Worm (Caenorhabditis elegans) whole organism, mixed stage, embryonic: ENCODE measurements around the gene sdpn-1.

ENCODE experiments used
- M03D4.4 ChIP-seq: sonication (generic microtip); optimal IDR thresholded peaks from 2 replicates; lab custom pipeline; 2017; ENCODE audit warnings: mild to moderate bottlenecking, missing genetic modification characterization, missing compliant biosample characterization
- bed-3 ChIP-seq: fragments of 200-800 bp; sonication (Bioruptor generic); optimal IDR thresholded peaks from 3 replicates; lab custom pipeline; 2018; ENCODE audit warnings: mild to moderate bottlenecking, missing genetic modification characterization, moderate library complexity, missing compliant biosample characterization
- blmp-1 ChIP-seq: fragments of 150-350 bp; optimal IDR thresholded peaks from 2 replicates; lab custom pipeline; 2014; ENCODE audit warnings: missing biosample characterization, missing genetic modification characterization
- ceh-39 ChIP-seq: fragments of 150-350 bp; optimal IDR thresholded peaks from 2 replicates; lab custom pipeline; 2014; ENCODE audit warnings: missing biosample characterization, missing genetic modification characterization
- ceh-43 ChIP-seq: fragments of 200-800 bp; sonication (Bioruptor generic); optimal IDR thresholded peaks from 2 replicates; lab custom pipeline; 2018; ENCODE audit warnings: mild to moderate bottlenecking, missing genetic modification characterization, moderate library complexity, missing compliant biosample characterization
- ceh-83 ChIP-seq: fragments of 200-800 bp; sonication (Bioruptor generic); optimal IDR thresholded peaks from 2 replicates; lab custom pipeline; 2018; ENCODE audit warnings: mild to moderate bottlenecking, missing genetic modification characterization, missing compliant biosample characterization
- ces-1 ChIP-seq: fragments of 150-350 bp; optimal IDR thresholded peaks from 2 replicates; lab custom pipeline; 2014; ENCODE audit warnings: missing biosample characterization, missing genetic modification reagents, missing genetic modification characterization
- cnd-1 ChIP-seq: fragments of 200-800 bp; sonication (Bioruptor generic); optimal IDR thresholded peaks from 2 replicates; lab custom pipeline; 2018; ENCODE audit warnings: mild to moderate bottlenecking, missing genetic modification characterization, missing compliant biosample characterization
- drap-1 ChIP-seq: fragments of 200-800 bp; sonication (Bioruptor generic); optimal IDR thresholded peaks from 3 replicates; lab custom pipeline; 2018; ENCODE audit warnings: mild to moderate bottlenecking, missing genetic modification characterization, missing compliant biosample characterization
- elt-1 ChIP-seq: sonication (generic microtip); optimal IDR thresholded peaks from 2 replicates; lab custom pipeline; 2017; ENCODE audit warnings: missing genetic modification characterization, mild to moderate bottlenecking, missing compliant biosample characterization, antibody characterized with exemption, moderate library complexity, borderline replicate concordance; ENCODE audit not compliant: insufficient read depth
- elt-3 ChIP-seq: fragments of 150-350 bp; optimal IDR thresholded peaks from 2 replicates; lab custom pipeline; 2014; ENCODE audit warnings: missing biosample characterization, missing genetic modification characterization
- flh-1 ChIP-seq: fragments of 200-800 bp; sonication (Bioruptor generic); optimal IDR thresholded peaks from 2 replicates; lab custom pipeline; 2018; ENCODE audit warnings: mild to moderate bottlenecking, missing genetic modification characterization, moderate library complexity, missing compliant biosample characterization
- ham-2 ChIP-seq: fragments of 200-800 bp; sonication (Bioruptor generic); optimal IDR thresholded peaks from 2 replicates; lab custom pipeline; 2018; ENCODE audit warnings: mild to moderate bottlenecking, missing genetic modification characterization, missing compliant biosample characterization
- hlh-1 ChIP-seq: fragments of 150-350 bp; optimal IDR thresholded peaks from 2 replicates; lab custom pipeline; 2014; ENCODE audit warnings: missing biosample characterization, missing genetic modification reagents, missing genetic modification characterization
- lin-13 ChIP-seq: fragments of 150-350 bp; optimal IDR thresholded peaks from 2 replicates; lab custom pipeline; 2014; ENCODE audit warnings: missing biosample characterization, missing genetic modification characterization
- lin-32 ChIP-seq: fragments of 200-800 bp; sonication (Bioruptor generic); optimal IDR thresholded peaks from 2 replicates; lab custom pipeline; 2018; ENCODE audit warnings: mild to moderate bottlenecking, missing genetic modification characterization, missing compliant biosample characterization
- lsy-2 ChIP-seq: fragments of 150-350 bp; optimal IDR thresholded peaks from 2 replicates; lab custom pipeline; 2014; ENCODE audit warnings: missing biosample characterization, missing genetic modification characterization
- mab-5 ChIP-seq: fragments of 150-350 bp; optimal IDR thresholded peaks from 2 replicates; lab custom pipeline; 2014; ENCODE audit warnings: missing biosample characterization, missing genetic modification characterization
- mep-1 ChIP-seq: fragments of 150-350 bp; optimal IDR thresholded peaks from 2 replicates; lab custom pipeline; 2017; ENCODE audit warnings: missing biosample characterization, missing genetic modification reagents, missing genetic modification characterization, inconsistent platforms
- mls-2 ChIP-seq: sonication (generic microtip); optimal IDR thresholded peaks from 2 replicates; lab custom pipeline; 2016; ENCODE audit warnings: mild to moderate bottlenecking, missing genetic modification characterization, moderate library complexity, missing compliant biosample characterization
- nhr-12 ChIP-seq: fragments of 150-350 bp; optimal IDR thresholded peaks from 2 replicates; lab custom pipeline; 2014; ENCODE audit warnings: missing biosample characterization, missing genetic modification characterization
- nhr-2 ChIP-seq: fragments of 150-350 bp; optimal IDR thresholded peaks from 2 replicates; lab custom pipeline; 2014; ENCODE audit warnings: missing biosample characterization, missing genetic modification characterization
- nhr-237 ChIP-seq: fragments of 150-350 bp; optimal IDR thresholded peaks from 2 replicates; lab custom pipeline; 2014; ENCODE audit warnings: missing biosample characterization, missing genetic modification characterization
- nhr-28 ChIP-seq: fragments of 150-350 bp; optimal IDR thresholded peaks from 2 replicates; lab custom pipeline; 2014; ENCODE audit warnings: missing biosample characterization, missing genetic modification characterization
- nhr-76 ChIP-seq: sonication (generic microtip); optimal IDR thresholded peaks from 2 replicates; lab custom pipeline; 2017; ENCODE audit warnings: missing biosample characterization, missing genetic modification characterization
- pha-4 ChIP-seq: fragments of 150-350 bp; optimal IDR thresholded peaks from 2 replicates; lab custom pipeline; 2018; ENCODE audit warnings: missing biosample characterization, missing genetic modification reagents, missing genetic modification characterization
- sem-2 ChIP-seq: fragments of 200-800 bp; sonication (Bioruptor generic); optimal IDR thresholded peaks from 2 replicates; lab custom pipeline; 2018; ENCODE audit warnings: mild to moderate bottlenecking, missing genetic modification characterization, missing compliant biosample characterization
- snpc-4 ChIP-seq: fragments of 150-350 bp; optimal IDR thresholded peaks from 2 replicates; lab custom pipeline; 2014; ENCODE audit warnings: missing biosample characterization, missing genetic modification characterization
- sptf-1 ChIP-seq: sonication (generic microtip); optimal IDR thresholded peaks from 2 replicates; lab custom pipeline; 2017; ENCODE audit warnings: mild to moderate bottlenecking, missing genetic modification characterization, moderate library complexity, missing compliant biosample characterization
- tbx-8 ChIP-seq: fragments of 200-800 bp; sonication (Bioruptor generic); optimal IDR thresholded peaks from 2 replicates; lab custom pipeline; 2018; ENCODE audit warnings: mild to moderate bottlenecking, missing genetic modification characterization, moderate library complexity, missing compliant biosample characterization
- unc-120 ChIP-seq: sonication (generic microtip); optimal IDR thresholded peaks from 2 replicates; lab custom pipeline; 2017; ENCODE audit warnings: missing genetic modification characterization, missing compliant biosample characterization; ENCODE audit not compliant: poor library complexity, severe bottlenecking
- unc-39 ChIP-seq: fragments of 150-350 bp; optimal IDR thresholded peaks from 2 replicates; lab custom pipeline; 2014; ENCODE audit warnings: missing biosample characterization, missing genetic modification characterization
- unc-62 ChIP-seq: fragments of 150-350 bp; optimal IDR thresholded peaks from 2 replicates; lab custom pipeline; 2014; ENCODE audit warnings: missing biosample characterization, missing genetic modification reagents, missing genetic modification characterization
- zip-8 ChIP-seq: fragments of 150-350 bp; optimal IDR thresholded peaks from 2 replicates; lab custom pipeline; 2014; ENCODE audit warnings: missing biosample characterization, missing genetic modification characterization
- ztf-11 ChIP-seq: fragments of 150-350 bp; optimal IDR thresholded peaks from 2 replicates; lab custom pipeline; 2014; ENCODE audit warnings: missing biosample characterization, missing genetic modification characterization

Gene sdpn-1

ce11 chrX:8036219-8036883, 38.3 kb upstream of the sdpn-1 start (continued):
- TF ChIP-seq ceh-43 (GFP tag; lab: Kevin White, UChicago) = no peak
- TF ChIP-seq cnd-1 = peak; percentile 21
- peak; percentile 45 for TF ChIP-seq elt-1 (tag; lab: Kevin White, UChicago)

ce11 chrX:8030032-8030431, 32.0 kb upstream of the sdpn-1 start:
- TF ChIP-seq tbx-8 (no peak), bed-3 (GFP tag; lab: Kevin White, UChicago) (no peak)

ce11 chrX:8029080-8029479, 31.1 kb upstream of the sdpn-1 start, which contains the start of gene C34D10.1:
TSS of gene C34D10.1 (plus strand) at chrX:8029479.
- peak; percentile 80 for TF ChIP-seq pha-4 (tag; lab: Kevin White, UChicago)
- no peak for TF ChIP-seq nhr-28 (tag; lab: Kevin White, UChicago)
- no peak for TF ChIP-seq snpc-4 (tag; lab: Kevin White, UChicago)
- TF ChIP-seq sem-2 (GFP tag; lab: Kevin White, UChicago) = no peak
- no peak for TF ChIP-seq zip-8 (tag; lab: Kevin White, UChicago)
- peak; percentile 44 for TF ChIP-seq ham-2 (GFP tag; lab: Kevin White, UChicago)
- TF ChIP-seq lin-32 (GFP tag; lab: Kevin White, UChicago) = no peak
- no peak for TF ChIP-seq elt-3 (tag; lab: Kevin White, UChicago)
- no peak for TF ChIP-seq bed-3 (GFP tag; lab: Kevin White, UChicago)
- TF ChIP-seq cnd-1 = no peak
- TF ChIP-seq mep-1 (tag; lab: Kevin White, UChicago) = peak; percentile 78
- no peak for TF ChIP-seq drap-1 (GFP tag; lab: Kevin White, UChicago)
- no peak for TF ChIP-seq ceh-83 (GFP tag; lab: Kevin White, UChicago)
- TF ChIP-seq sptf-1 (tag; lab: Kevin White, UChicago) = peak; percentile 28
- peak; percentile 43 for TF ChIP-seq lin-13
- TF ChIP-seq unc-39 = no peak
- no peak for TF ChIP-seq flh-1 (GFP tag; lab: Kevin White, UChicago)
- TF ChIP-seq nhr-76 (tag; lab: Kevin White, UChicago) = no peak
- TF ChIP-seq M03D4.4 (tag; lab: Kevin White, UChicago) = no peak
- no peak for TF ChIP-seq ceh-43 (GFP tag; lab: Kevin White, UChicago)
- TF ChIP-seq mls-2 (tag; lab: Kevin White, UChicago) = peak; percentile 5
- no peak for TF ChIP-seq ces-1 (GFP tag; lab: Kevin White, UChicago)
- TF ChIP-seq lsy-2 (tag; lab: Kevin White, UChicago) = peak; percentile 13
- TF ChIP-seq blmp-1 = no peak
- TF ChIP-seq mab-5 (tag; lab: Kevin White, UChicago) = no peak
- peak; percentile 55 for TF ChIP-seq nhr-237 (tag; lab: Kevin White, UChicago)
- TF ChIP-seq unc-120 = peak; percentile 47
- TF ChIP-seq nhr-12 (tag; lab: Kevin White, UChicago) = no peak
- TF ChIP-seq elt-1 (tag; lab: Kevin White, UChicago) = no peak
- no peak for TF ChIP-seq nhr-2 (tag; lab: Kevin White, UChicago)
- TF ChIP-seq tbx-8 = no peak
- TF ChIP-seq hlh-1 (tag; lab: Kevin White, UChicago) = peak; percentile 38
- no peak for TF ChIP-seq ceh-39 (tag; lab: Kevin White, UChicago)
- no peak for TF ChIP-seq ztf-11
- no peak for TF ChIP-seq unc-62

- TF ChIP-seq unc-62 (no peak), hlh-1 (tag; lab: Kevin White, UChicago) (no peak), unc-39 (no peak), M03D4.4 (tag; lab: Kevin White, UChicago) (no peak), sem-2 (GFP tag; lab: Kevin White, UChicago) (no peak), nhr-76 (tag; lab: Kevin White, UChicago) (no peak), mls-2 (tag; lab: Kevin White, UChicago) (no peak), nhr-12 (tag; lab: Kevin White, UChicago) (no peak), ces-1 (GFP tag; lab: Kevin White, UChicago) (no peak), tbx-8 (no peak), flh-1 (GFP tag; lab: Kevin White, UChicago) (no peak), mab-5 (tag; lab: Kevin White, UChicago) (no peak), unc-120 (no peak), drap-1 (GFP tag; lab: Kevin White, UChicago) (no peak), pha-4 (tag; lab: Kevin White, UChicago) (no peak), sptf-1 (tag; lab: Kevin White, UChicago) (no peak), mep-1 (tag; lab: Kevin White, UChicago) (no peak), ceh-43 (GFP tag; lab: Kevin White, UChicago) (no peak), ceh-39 (tag; lab: Kevin White, UChicago) (no peak)
- TF ChIP-seq, all 35 proteins: peak for 0
Measured at ce11 chrX:8027509-8027908, 29.5 kb upstream of the sdpn-1 start.
